Fruit fly (Drosophila melanogaster) whole organism, wandering third instar larva: ENCODE results near the gene Fancl.

Source experiments
- Abd-B ChIP-seq: fragments of >200 bp; optimal IDR thresholded peaks from 2 replicates; lab custom pipeline; 2017; ENCODE audit warnings: missing biosample characterization, missing genetic modification characterization
- CG32264 ChIP-seq: fragments of 200-800 bp; sonication (Bioruptor generic); optimal IDR thresholded peaks from 2 replicates; lab custom pipeline; 2016; ENCODE audit warnings: missing biosample characterization, missing genetic modification characterization
- CG9705 ChIP-seq: fragments of 200-800 bp; sonication (Bioruptor generic); optimal IDR thresholded peaks from 2 replicates; lab custom pipeline; 2018; ENCODE audit warnings: missing biosample characterization, mild to moderate bottlenecking, missing genetic modification characterization
- CrebA ChIP-seq: fragments of 200-800 bp; sonication (Bioruptor generic); optimal IDR thresholded peaks from 2 replicates; lab custom pipeline; 2016; ENCODE audit warnings: missing biosample characterization, mild to moderate bottlenecking, missing genetic modification characterization, borderline replicate concordance
- Hr78 ChIP-seq: fragments of >200 bp; optimal IDR thresholded peaks from 2 replicates; lab custom pipeline; 2017; ENCODE audit warnings: missing biosample characterization, missing genetic modification characterization
- Hr83 ChIP-seq: fragments of 200-300 bp; sonication (Bioruptor generic); optimal IDR thresholded peaks from 2 replicates; lab custom pipeline; 2016; ENCODE audit warnings: missing biosample characterization, mild to moderate bottlenecking, missing genetic modification characterization, moderate library complexity; ENCODE audit not compliant: poor library complexity, severe bottlenecking
- Myc ChIP-seq: fragments of >200 bp; optimal IDR thresholded peaks from 2 replicates; lab custom pipeline; 2017
- N ChIP-seq: fragments of >200 bp; optimal IDR thresholded peaks from 2 replicates; lab custom pipeline; 2018; ENCODE audit warnings: missing biosample characterization, missing external identifiers, missing genetic modification characterization
- Rel ChIP-seq, 2 experiments: fragments of 200-800 bp; sonication (Bioruptor generic) in 1 of 2; optimal IDR thresholded peaks; 2 replicates in 1 of 2; 3 replicates in 1 of 2; lab custom pipeline; 2016 to 2019; ENCODE audit warnings: mild to moderate bottlenecking in 2 of 2, missing biosample characterization in 2 of 2, missing genetic modification characterization in 2 of 2, moderate library complexity in 1 of 2
- Vsx2 ChIP-seq: fragments of 200-300, 225-300 bp; sonication (Bioruptor generic); optimal IDR thresholded peaks from 2 replicates; lab custom pipeline; 2018; ENCODE audit warnings: missing biosample characterization, missing genetic modification characterization; ENCODE audit not compliant: partially characterized antibody
- br ChIP-seq: fragments of 200-800 bp; sonication (Bioruptor generic); optimal IDR thresholded peaks from 2 replicates; lab custom pipeline; 2016; ENCODE audit warnings: missing biosample characterization, missing genetic modification characterization
- brk ChIP-seq: fragments of 200-800 bp; sonication (Bioruptor generic); optimal IDR thresholded peaks from 2 replicates; lab custom pipeline; 2016; ENCODE audit warnings: missing biosample characterization, mild to moderate bottlenecking, missing genetic modification characterization
- dmrt93B ChIP-seq: fragments of 200-800 bp; sonication (Bioruptor generic); optimal IDR thresholded peaks from 2 replicates; lab custom pipeline; 2018; ENCODE audit warnings: missing biosample characterization, mild to moderate bottlenecking, missing genetic modification characterization
- ey ChIP-seq: fragments of 200-800 bp; sonication (Bioruptor generic); optimal IDR thresholded peaks from 2 replicates; lab custom pipeline; 2016; ENCODE audit warnings: missing biosample characterization, missing genetic modification characterization
- fru ChIP-seq: fragments of 200-800 bp; sonication (Bioruptor generic); optimal IDR thresholded peaks from 3 replicates; lab custom pipeline; 2016; ENCODE audit warnings: missing biosample characterization, mild to moderate bottlenecking, missing genetic modification characterization
- jim ChIP-seq: fragments of 175-275, 200-325 bp; sonication (Bioruptor generic); optimal IDR thresholded peaks from 2 replicates; lab custom pipeline; 2016; ENCODE audit warnings: missing biosample characterization, mild to moderate bottlenecking, missing genetic modification characterization
- lola ChIP-seq: fragments of >200 bp; optimal IDR thresholded peaks from 2 replicates; lab custom pipeline; 2017; ENCODE audit warnings: missing biosample characterization, missing genetic modification characterization
- psq ChIP-seq: fragments of 200-800 bp; sonication (Bioruptor generic); optimal IDR thresholded peaks from 3 replicates; lab custom pipeline; 2017; ENCODE audit warnings: missing biosample characterization, mild to moderate bottlenecking, missing genetic modification characterization, moderate library complexity
- sage ChIP-seq: fragments of 200-800 bp; sonication (Bioruptor generic); optimal IDR thresholded peaks from 2 replicates; lab custom pipeline; 2016; ENCODE audit warnings: missing biosample characterization, mild to moderate bottlenecking, missing genetic modification characterization
- sv ChIP-seq: fragments of 200-800 bp; sonication (Bioruptor generic); optimal IDR thresholded peaks from 3 replicates; lab custom pipeline; 2016; ENCODE audit warnings: missing biosample characterization, missing genetic modification characterization
- usp ChIP-seq: fragments of >200 bp; optimal IDR thresholded peaks from 2 replicates; lab custom pipeline; 2017; ENCODE audit warnings: missing biosample characterization, missing genetic modification characterization

The Fancl gene

DNA sequence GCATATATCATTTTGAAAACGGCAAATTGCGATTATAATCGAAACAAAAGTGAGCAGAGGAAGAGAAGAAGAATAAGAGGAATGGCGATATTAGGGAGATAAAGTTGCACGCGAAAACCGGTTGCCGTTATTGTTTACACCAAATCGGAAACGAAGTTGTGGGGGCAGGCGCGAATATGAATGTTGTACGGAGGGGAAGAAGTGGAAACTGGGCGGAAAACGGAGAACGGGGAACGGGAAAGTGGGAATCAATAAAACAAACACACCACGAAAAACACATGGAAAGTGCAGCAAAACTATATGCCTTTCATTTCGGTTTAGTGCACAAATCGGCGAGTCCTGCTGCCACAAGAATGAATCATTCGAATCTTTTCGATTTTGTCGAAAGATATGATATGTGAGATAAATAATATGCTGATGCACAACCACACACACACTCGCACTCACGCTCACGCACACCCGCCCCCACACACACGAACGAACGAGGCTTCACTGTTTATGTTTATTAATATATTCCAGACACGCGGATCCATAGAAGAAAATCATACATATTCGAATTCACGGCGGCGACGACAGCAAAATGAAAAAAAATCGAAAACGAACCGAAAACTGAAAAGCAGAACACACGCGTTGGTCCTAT lies 10.5 kb downstream of the Fancl start:
- TF ChIP-seq br (GFP tag; lab: Kevin White, UChicago) (no peak), Hr83 (GFP tag; lab: Kevin White, UChicago) (no peak), psq (peak; percentile 53), lola (GFP tag; lab: Kevin White, UChicago) (no peak), dmrt93B (no peak), Hr78 (GFP tag; lab: Kevin White, UChicago) (no peak), fru (GFP tag; lab: Kevin White, UChicago) (no peak), Myc (lab: Kevin White, UChicago) (no peak)
- TF ChIP-seq, all 38 proteins: peak for 1

DNA sequence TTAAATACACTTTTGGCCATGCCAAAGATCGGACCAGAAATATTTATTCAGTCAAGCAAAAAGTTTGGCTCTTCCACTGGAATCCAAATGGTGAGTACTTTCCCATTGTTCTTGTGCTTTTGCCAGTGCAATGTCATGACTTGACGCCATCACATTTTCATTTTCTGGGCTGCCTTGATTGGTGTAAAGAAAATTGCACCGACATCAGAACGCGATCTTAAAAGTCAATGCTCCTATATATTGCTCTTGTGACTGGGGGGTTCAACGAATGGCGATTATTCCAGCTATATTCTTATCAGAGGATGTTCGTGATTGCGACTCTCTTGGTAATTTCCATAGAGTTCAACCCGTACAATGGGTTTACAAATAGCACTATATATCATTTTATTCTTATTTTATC lies 12.2 kb downstream of the Fancl start:
- TF ChIP-seq N, result no peak
- TF ChIP-seq CrebA, result no peak
- TF ChIP-seq Rel (GFP tag; optimal IDR thresholded peaks at IDR 0.05; lab: Kevin White, UChicago), result no peak
- peak; percentile 88 for TF ChIP-seq Rel (tag; optimal IDR thresholded peaks at IDR 0.05; lab: Kevin White, UChicago)
- TF ChIP-seq Abd-B (GFP tag; lab: Kevin White, UChicago), result no peak

DNA sequence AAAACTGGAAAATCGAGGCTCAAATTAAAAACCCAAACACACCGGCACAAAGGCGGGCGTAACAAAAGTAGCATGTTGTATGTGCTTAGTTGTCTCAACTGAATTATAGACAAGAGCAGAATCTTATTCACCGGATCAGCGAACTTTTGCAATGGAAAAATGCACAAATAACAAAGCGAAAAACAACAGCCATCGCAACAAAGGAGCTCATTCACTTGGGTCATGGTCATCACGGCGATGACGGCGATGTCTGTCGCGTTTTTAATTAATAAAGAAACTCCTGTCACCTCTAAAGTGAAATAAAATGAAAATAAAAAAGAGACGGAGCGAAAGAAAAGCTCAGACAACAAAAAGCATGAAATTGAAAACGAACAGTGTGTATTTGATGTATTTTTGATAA lies 13.5 kb downstream of the Fancl start:
- TF ChIP-seq N (no peak), CG32264 (GFP tag; lab: Kevin White, UChicago) (no peak), dmrt93B (no peak), Hr83 (GFP tag; lab: Kevin White, UChicago) (no peak), Vsx2 (GFP tag; lab: Kevin White, UChicago) (no peak), jim (GFP tag; lab: Kevin White, UChicago) (no peak)

DNA sequence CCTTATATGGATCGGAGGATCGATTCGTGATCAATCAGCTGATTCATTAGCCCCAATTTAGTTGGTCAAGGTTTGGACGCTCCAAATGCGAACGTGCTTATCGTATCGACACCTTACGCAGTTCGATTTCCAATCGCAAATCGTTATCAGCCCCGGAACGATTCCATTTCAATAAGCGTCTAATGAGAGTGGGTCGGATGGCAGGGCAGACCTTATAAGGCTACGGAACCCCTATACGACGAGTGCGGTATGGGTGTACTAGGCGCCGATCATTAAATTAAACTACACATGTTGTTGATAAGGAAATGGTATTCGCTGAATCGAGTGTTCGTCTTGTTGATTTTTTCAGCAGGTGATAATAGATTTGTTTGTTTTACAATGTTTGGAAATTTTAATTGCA lies 16.9 kb downstream of the Fancl start:
- TF ChIP-seq CG9705 (no peak), brk (peak; percentile 47), sv (GFP tag; lab: Kevin White, UChicago) (no peak)

DNA sequence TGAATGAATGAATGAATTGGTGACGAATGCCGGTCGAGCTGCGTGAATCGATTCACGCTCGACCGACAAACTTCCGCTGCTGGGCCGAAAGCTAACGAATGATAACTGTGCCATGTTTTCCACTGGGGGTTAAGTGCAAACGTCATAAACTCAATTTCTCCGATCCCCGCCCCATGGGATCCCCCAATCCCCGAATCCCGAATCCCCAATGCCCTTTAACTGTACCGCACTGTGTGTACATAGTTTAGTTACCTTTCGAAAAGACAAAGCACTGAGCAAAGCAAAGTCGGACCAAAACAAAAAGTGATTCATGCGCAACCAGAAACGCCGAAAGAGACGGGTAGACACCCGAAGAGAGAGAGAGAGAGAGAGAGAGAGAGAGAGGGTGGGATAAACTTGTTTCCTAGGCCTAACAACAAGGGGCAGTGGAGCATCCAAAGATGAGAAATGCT lies 17.6 kb downstream of the Fancl start:
- no peak for TF ChIP-seq sage (GFP tag; lab: Kevin White, UChicago)
- TF ChIP-seq Abd-B (GFP tag; lab: Kevin White, UChicago), result no peak
- no peak for TF ChIP-seq Hr78 (GFP tag; lab: Kevin White, UChicago)
- no peak for TF ChIP-seq dmrt93B
- no peak for TF ChIP-seq Rel (GFP tag; optimal IDR thresholded peaks at IDR 0.05; lab: Kevin White, UChicago)
- TF ChIP-seq Rel (tag; optimal IDR thresholded peaks at IDR 0.05; lab: Kevin White, UChicago), result peak; percentile 19
- TF ChIP-seq fru (GFP tag; lab: Kevin White, UChicago), result no peak
- no peak for TF ChIP-seq Vsx2 (GFP tag; lab: Kevin White, UChicago)

DNA sequence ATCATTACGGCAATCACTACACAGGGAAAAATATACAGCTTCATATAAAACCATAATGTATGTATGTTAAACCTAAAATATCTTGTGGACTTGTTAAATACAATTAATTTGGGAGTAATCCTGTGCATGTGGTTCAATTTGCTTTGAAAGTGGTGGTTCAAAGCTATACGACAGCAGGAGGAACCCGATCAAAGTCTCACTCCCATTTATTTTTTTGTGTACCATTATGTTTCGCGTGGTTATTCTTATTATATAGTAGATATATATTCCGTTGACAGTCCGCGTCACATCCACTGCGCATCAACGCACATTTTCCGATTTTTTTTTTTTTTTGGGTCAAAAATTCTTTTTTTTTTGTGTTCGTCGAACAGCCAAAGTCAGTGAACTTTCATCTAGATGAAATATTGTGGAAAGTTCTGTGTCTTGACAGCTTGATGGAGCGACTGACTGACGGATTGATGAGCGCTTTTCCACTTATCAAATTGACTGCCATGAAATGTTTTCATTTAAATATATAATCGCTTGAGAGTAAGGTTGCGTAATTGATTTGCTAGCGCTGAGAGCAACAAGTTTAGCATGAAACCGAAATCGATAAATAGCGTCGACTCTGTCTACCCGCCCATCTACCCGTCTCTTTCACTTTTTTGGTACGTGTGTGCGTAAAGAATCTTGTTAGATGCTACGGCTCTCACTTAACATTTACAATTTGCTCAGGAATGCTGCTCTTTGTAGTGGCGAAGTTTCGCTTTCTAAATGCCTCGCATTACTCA lies 19.5 kb downstream of the Fancl start:
- no peak for TF ChIP-seq psq
- TF ChIP-seq N, result no peak
- TF ChIP-seq, all 38 proteins: peak for 0

DNA sequence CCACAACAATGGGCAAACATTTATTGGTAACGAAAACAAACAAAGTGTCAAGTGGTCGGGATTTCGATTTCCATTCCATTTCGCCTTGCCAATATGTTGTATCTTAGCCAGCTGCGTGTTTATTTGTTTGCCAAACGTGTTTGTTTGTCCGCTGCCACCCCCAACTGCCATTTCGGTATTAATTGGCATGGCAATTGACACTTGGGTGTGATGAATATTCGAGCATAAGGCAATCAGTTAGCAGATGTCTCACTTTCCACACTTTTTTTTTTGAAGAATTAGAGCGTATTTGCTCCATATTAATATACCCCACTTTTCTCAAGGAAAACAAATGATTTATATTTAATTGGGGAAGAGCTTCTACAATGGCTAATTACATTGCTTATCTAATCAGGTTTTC lies 21.2 kb downstream of the Fancl start:
- no peak for TF ChIP-seq ey (GFP tag; lab: Kevin White, UChicago)
- TF ChIP-seq usp (GFP tag; lab: Kevin White, UChicago), result no peak

DNA sequence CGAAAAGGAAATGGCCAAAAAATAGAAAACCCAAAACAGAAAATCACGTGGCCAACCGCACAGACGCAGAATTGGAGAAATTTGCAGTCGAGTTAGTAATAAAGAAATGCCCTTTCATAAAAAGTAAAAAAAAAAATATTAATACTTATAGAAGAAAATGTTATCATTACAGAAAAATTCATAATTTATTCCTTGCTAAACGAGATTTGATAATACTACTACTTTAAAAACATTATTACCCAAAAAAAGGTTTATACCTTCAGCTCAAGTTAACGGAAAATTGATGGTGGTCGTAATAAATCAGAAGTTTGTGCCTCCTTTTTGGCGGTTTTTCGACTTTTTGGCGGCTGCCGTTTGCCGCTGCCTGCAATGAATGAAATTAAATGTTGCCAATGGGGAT lies 24.3 kb downstream of the Fancl start:
- TF ChIP-seq Myc (lab: Kevin White, UChicago), result no peak
- TF ChIP-seq ey (GFP tag; lab: Kevin White, UChicago), result no peak
- TF ChIP-seq Vsx2 (GFP tag; lab: Kevin White, UChicago), result no peak
- no peak for TF ChIP-seq sv (GFP tag; lab: Kevin White, UChicago)
- TF ChIP-seq, all 38 proteins: peak for 0
